Worm (Caenorhabditis elegans) whole organism, L1 larva: ENCODE measurements around the gene R13A5.15.
"Not testable (repeated sequence)": the region's sequence is repeated elsewhere in the genome, so short reads cannot be mapped to it uniquely, and the experiment has no call there.

Experiments used
- Y116A8C.19 ChIP-seq: sonication (generic microtip); optimal IDR thresholded peaks from 2 replicates; lab custom pipeline; 2016; ENCODE audit warnings: missing compliant biosample characterization, missing genetic modification characterization, borderline replicate concordance
- alr-1 ChIP-seq: fragments of 200-800 bp; sonication (Bioruptor generic); optimal IDR thresholded peaks from 2 replicates; lab custom pipeline; 2018; ENCODE audit warnings: borderline replicate concordance, mild to moderate bottlenecking, missing genetic modification characterization, missing compliant biosample characterization
- ama-1 ChIP-seq: fragments of 150-350 bp; optimal IDR thresholded peaks from 2 replicates; lab custom pipeline; 2014
- blmp-1 ChIP-seq: fragments of 150-350 bp; optimal IDR thresholded peaks from 2 replicates; lab custom pipeline; 2014; ENCODE audit warnings: missing biosample characterization, missing genetic modification characterization
- ceh-63 ChIP-seq: fragments of 200-800 bp; sonication (Bioruptor generic); optimal IDR thresholded peaks from 2 replicates; lab custom pipeline; 2018; ENCODE audit warnings: mild to moderate bottlenecking, missing genetic modification characterization, missing compliant biosample characterization
- ceh-90 ChIP-seq: sonication (generic microtip); optimal IDR thresholded peaks from 2 replicates; lab custom pipeline; 2016; ENCODE audit warnings: missing genetic modification characterization, missing compliant biosample characterization
- ces-1 ChIP-seq: fragments of 150-350 bp; optimal IDR thresholded peaks from 2 replicates; lab custom pipeline; 2014; ENCODE audit warnings: missing biosample characterization, missing genetic modification reagents, missing genetic modification characterization
- dpl-1 ChIP-seq, 3 experiments: fragments of 150-350 bp in 2 of 3; sonication (generic microtip) in 1 of 3; optimal IDR thresholded peaks; 2 replicates each; lab custom pipeline; 2014 to 2017; ENCODE audit warnings: missing biosample characterization in 3 of 3, missing genetic modification characterization in 3 of 3, missing genetic modification reagents in 3 of 3
- efl-1 ChIP-seq, 4 experiments: fragments of 150-350 bp; optimal IDR thresholded peaks in 3 of 4; peaks in 1 of 4; 1 replicate in 1 of 4; 2 replicates in 3 of 4; lab custom pipeline; 2014; ENCODE audit warnings: missing biosample characterization in 2 of 4, missing genetic modification characterization in 2 of 4, missing genetic modification reagents in 2 of 4
- elt-3 ChIP-seq, 6 experiments: fragments of 150-350 bp in 1 of 6; sonication (generic microtip); optimal IDR thresholded peaks; 2 replicates each; lab custom pipeline; 2017 to 2018; ENCODE audit warnings: missing biosample characterization in 6 of 6, missing genetic modification characterization in 6 of 6, inconsistent platforms in 1 of 6
- ets-5 ChIP-seq: fragments of 200-800 bp; sonication (Bioruptor generic); IDR thresholded peaks from 2 replicates; pipeline ENCODE4 v1.3.6; 2022; ENCODE audit warnings: missing genetic modification characterization, missing compliant biosample characterization
- fkh-10 ChIP-seq: sonication (generic microtip); optimal IDR thresholded peaks from 2 replicates; lab custom pipeline; 2017; ENCODE audit warnings: missing biosample characterization, missing genetic modification reagents, missing genetic modification characterization
- fkh-4 ChIP-seq: sonication (generic microtip); optimal IDR thresholded peaks from 2 replicates; lab custom pipeline; 2016; ENCODE audit warnings: missing compliant biosample characterization, missing genetic modification characterization, borderline replicate concordance
- hlh-4 ChIP-seq: sonication (generic microtip); optimal IDR thresholded peaks from 2 replicates; lab custom pipeline; 2016; ENCODE audit warnings: mild to moderate bottlenecking, missing genetic modification characterization, missing compliant biosample characterization
- irx-1 ChIP-seq: sonication (generic microtip); optimal IDR thresholded peaks from 2 replicates; lab custom pipeline; 2016; ENCODE audit warnings: missing genetic modification characterization, missing compliant biosample characterization
- isw-1 ChIP-seq: fragments of 200-800 bp; sonication (Bioruptor generic); IDR thresholded peaks from 2 replicates; pipeline ENCODE4 v1.3.6; 2022; ENCODE audit warnings: missing genetic modification characterization, missing compliant biosample characterization
- lin-13 ChIP-seq: fragments of 150-350 bp; optimal IDR thresholded peaks from 2 replicates; lab custom pipeline; 2014; ENCODE audit warnings: missing biosample characterization, missing genetic modification reagents, missing genetic modification characterization
- lin-14 ChIP-seq: fragments of 200-800 bp; sonication (Bioruptor generic); optimal IDR thresholded peaks from 2 replicates; lab custom pipeline; 2018; ENCODE audit warnings: mild to moderate bottlenecking, missing genetic modification characterization, moderate library complexity, missing compliant biosample characterization
- lin-15B ChIP-seq: fragments of 150-350 bp; sonication (generic microtip); optimal IDR thresholded peaks from 3 replicates; lab custom pipeline; 2014; ENCODE audit warnings: missing biosample characterization, missing genetic modification characterization
- lin-35 ChIP-seq, 2 experiments: fragments of 150-350 bp; optimal IDR thresholded peaks; 2 replicates each; lab custom pipeline; 2014; ENCODE audit warnings: missing biosample characterization in 2 of 2, missing genetic modification characterization in 2 of 2, missing genetic modification reagents in 2 of 2
- lir-3 ChIP-seq: sonication (generic microtip); optimal IDR thresholded peaks from 2 replicates; lab custom pipeline; 2016; ENCODE audit warnings: mild to moderate bottlenecking, missing genetic modification characterization, moderate library complexity, missing compliant biosample characterization; ENCODE audit not compliant: poor library complexity
- mdl-1 ChIP-seq, 2 experiments: fragments of 150-350 bp; optimal IDR thresholded peaks; 2 replicates each; lab custom pipeline; 2014 to 2017; ENCODE audit warnings: missing biosample characterization in 2 of 2, missing genetic modification characterization in 2 of 2, inconsistent platforms in 1 of 2
- mep-1 ChIP-seq: fragments of 150-350 bp; optimal IDR thresholded peaks from 2 replicates; lab custom pipeline; 2014; ENCODE audit warnings: missing biosample characterization, missing genetic modification characterization
- nhr-11 ChIP-seq: fragments of 150-350 bp; optimal IDR thresholded peaks from 2 replicates; lab custom pipeline; 2014; ENCODE audit warnings: missing biosample characterization, missing genetic modification characterization
- nhr-12 ChIP-seq: sonication (generic microtip); optimal IDR thresholded peaks from 2 replicates; lab custom pipeline; 2017; ENCODE audit warnings: missing biosample characterization, missing genetic modification characterization
- nhr-20 ChIP-seq: sonication (generic microtip); optimal IDR thresholded peaks from 2 replicates; lab custom pipeline; 2016; ENCODE audit warnings: mild to moderate bottlenecking, missing genetic modification characterization, missing compliant biosample characterization
- nhr-76 ChIP-seq: sonication (generic microtip); optimal IDR thresholded peaks from 2 replicates; lab custom pipeline; 2017; ENCODE audit warnings: missing biosample characterization, missing genetic modification characterization
- nhr-77 ChIP-seq: fragments of 150-350 bp; optimal IDR thresholded peaks from 2 replicates; lab custom pipeline; 2014; ENCODE audit warnings: missing biosample characterization, missing genetic modification characterization
- nhr-85 ChIP-seq: sonication (generic microtip); peaks from one replicate; lab custom pipeline; 2016; ENCODE audit warnings: missing genetic modification characterization, inconsistent platforms, missing compliant biosample characterization
- nhr-90 ChIP-seq: sonication (generic microtip); optimal IDR thresholded peaks from 2 replicates; lab custom pipeline; 2016; ENCODE audit warnings: mild to moderate bottlenecking, missing genetic modification characterization, missing compliant biosample characterization; ENCODE audit not compliant: poor library complexity
- snpc-4 ChIP-seq: fragments of 150-350 bp; optimal IDR thresholded peaks from 2 replicates; lab custom pipeline; 2014; ENCODE audit warnings: missing biosample characterization, missing genetic modification characterization
- snu-23 ChIP-seq: sonication (generic microtip); optimal IDR thresholded peaks from 2 replicates; lab custom pipeline; 2016; ENCODE audit warnings: missing genetic modification characterization, missing compliant biosample characterization
- sptf-1 ChIP-seq: fragments of 150-350 bp; optimal IDR thresholded peaks from 2 replicates; lab custom pipeline; 2014; ENCODE audit warnings: missing biosample characterization, missing genetic modification characterization
- sup-37 ChIP-seq: fragments of 200-800 bp; sonication (Bioruptor generic); optimal IDR thresholded peaks from 2 replicates; lab custom pipeline; 2018; ENCODE audit warnings: mild to moderate bottlenecking, missing genetic modification characterization, missing compliant biosample characterization
- swsn-7 ChIP-seq: sonication (generic microtip); optimal IDR thresholded peaks from 2 replicates; lab custom pipeline; 2016; ENCODE audit warnings: missing genetic modification characterization, missing compliant biosample characterization
- tbx-2 ChIP-seq: sonication (generic microtip); optimal IDR thresholded peaks from 2 replicates; lab custom pipeline; 2016; ENCODE audit warnings: missing genetic modification characterization, missing compliant biosample characterization
- tlp-1 ChIP-seq: fragments of 150-350 bp; optimal IDR thresholded peaks from 2 replicates; lab custom pipeline; 2014; ENCODE audit warnings: missing biosample characterization, missing genetic modification characterization
- unc-130 ChIP-seq: fragments of 150-350 bp; optimal IDR thresholded peaks from 2 replicates; lab custom pipeline; 2017; ENCODE audit warnings: missing biosample characterization, missing genetic modification characterization, inconsistent platforms
- unc-30 ChIP-seq: sonication (generic microtip); optimal IDR thresholded peaks from 2 replicates; lab custom pipeline; 2017; ENCODE audit warnings: missing biosample characterization, missing genetic modification characterization
- unc-86 ChIP-seq: sonication (generic microtip); optimal IDR thresholded peaks from 2 replicates; lab custom pipeline; 2016; ENCODE audit warnings: missing genetic modification characterization, missing compliant biosample characterization
- unc-98 ChIP-seq: fragments of 200-800 bp; sonication (Bioruptor generic); IDR thresholded peaks from 2 replicates; pipeline ENCODE4 v1.3.6; 2022; ENCODE audit warnings: missing genetic modification characterization, missing compliant biosample characterization
- vab-15 ChIP-seq: sonication (generic microtip); optimal IDR thresholded peaks from 2 replicates; lab custom pipeline; 2017; ENCODE audit warnings: missing genotype, mild to moderate bottlenecking, missing genetic modification characterization, missing compliant biosample characterization
- xbp-1 ChIP-seq: sonication (generic microtip); optimal IDR thresholded peaks from 2 replicates; lab custom pipeline; 2016; ENCODE audit warnings: missing genetic modification characterization, missing compliant biosample characterization
- ztf-11 ChIP-seq, 2 experiments: sonication (generic microtip); optimal IDR thresholded peaks; 2 replicates each; lab custom pipeline; 2016 to 2017; ENCODE audit warnings: missing genetic modification characterization in 2 of 2, missing biosample characterization in 1 of 2, missing compliant biosample characterization in 1 of 2
- ztf-4 ChIP-seq: fragments of 150-350 bp; optimal IDR thresholded peaks from 2 replicates; lab custom pipeline; 2014; ENCODE audit warnings: missing biosample characterization, missing genetic modification characterization

The R13A5.15 gene

ce11 chrIII:7594482-7594881 lies 6.4 kb upstream of the R13A5.15 start, which contains the start of gene Y80D4G.2:
Gene Y80D4G.2 (minus strand): TSS chrIII:7594582.
- TF ChIP-seq irx-1 (tag; lab: Kevin White, UChicago); lin-35 (GFP tag; optimal IDR thresholded peaks at IDR 0.05; lab: Kevin White, UChicago); lin-13: not testable (repeated sequence)

- no peak for TF ChIP-seq ets-5 (GFP tag; lab: Robert Waterston, UW)
- TF ChIP-seq efl-1 (optimal IDR thresholded peaks at IDR 0.05; lab: Kevin White, UChicago), result no peak
- TF ChIP-seq efl-1 (GFP tag; optimal IDR thresholded peaks at IDR 0.05 in 1 of 2; lab: Kevin White, UChicago), result peak in 1 of 2 experiments; percentile 29
- TF ChIP-seq ceh-90 (tag; lab: Kevin White, UChicago), result no peak
- TF ChIP-seq snpc-4 (tag; lab: Kevin White, UChicago), result no peak
- no peak for TF ChIP-seq vab-15
- no peak for TF ChIP-seq nhr-85 (tag; lab: Kevin White, UChicago)
- no peak for TF ChIP-seq unc-130 (tag; lab: Kevin White, UChicago)
Measured at ce11 chrIII:7593285-7593928, 5.3 kb upstream of the R13A5.15 start, which contains the start of gene R13A5.11. Gene R13A5.11 (minus strand): TSS chrIII:7593335.

ce11 chrIII:7584131-7584646 lies 3.9 kb downstream of the R13A5.15 start, which contains the start of gene cup-5:
Gene cup-5 (plus strand): TSS chrIII:7584181.
- no peak for TF ChIP-seq ztf-11 (tag; optimal IDR thresholded peaks at IDR 0.05; lab: Kevin White, UChicago)
- no peak for TF ChIP-seq tlp-1 (tag; lab: Kevin White, UChicago)
- TF ChIP-seq lin-13, result no peak
- no peak for TF ChIP-seq nhr-12 (tag; lab: Kevin White, UChicago)
- peak; percentile 28 for TF ChIP-seq unc-130 (tag; lab: Kevin White, UChicago)
- TF ChIP-seq vab-15, result no peak
- TF ChIP-seq snpc-4 (tag; lab: Kevin White, UChicago), result no peak
- no peak for TF ChIP-seq ceh-90 (tag; lab: Kevin White, UChicago)
- TF ChIP-seq elt-3 (tag; optimal IDR thresholded peaks at IDR 0.05; lab: Kevin White, UChicago), result peak in 1 of 6 experiments; percentile 23
- TF ChIP-seq mep-1 (tag; lab: Kevin White, UChicago), result peak; percentile 55
- no peak for TF ChIP-seq lin-15B (tag; lab: Kevin White, UChicago)
- no peak for TF ChIP-seq ztf-4
- no peak for TF ChIP-seq sup-37 (GFP tag; lab: Kevin White, UChicago)
- TF ChIP-seq ets-5 (GFP tag; lab: Robert Waterston, UW), result no peak
- TF ChIP-seq sptf-1, result no peak
- TF ChIP-seq mdl-1 (tag; optimal IDR thresholded peaks at IDR 0.05; lab: Kevin White, UChicago), result no peak
- TF ChIP-seq snu-23 (GFP tag; lab: Kevin White, UChicago), result peak; percentile 44
- TF ChIP-seq ceh-63 (GFP tag; lab: Kevin White, UChicago), result no peak
- no peak for TF ChIP-seq nhr-77
- peak; percentile 60 for TF ChIP-seq blmp-1
- TF ChIP-seq fkh-4 (tag; lab: Kevin White, UChicago), result no peak
- no peak for TF ChIP-seq fkh-10 (GFP tag; lab: Kevin White, UChicago)
- TF ChIP-seq ama-1 (lab: Kevin White, UChicago), result no peak
- no peak for TF ChIP-seq nhr-76 (tag; lab: Kevin White, UChicago)
- no peak for TF ChIP-seq lir-3
- no peak for TF ChIP-seq unc-86 (tag; lab: Kevin White, UChicago)
- TF ChIP-seq nhr-20 (tag; lab: Kevin White, UChicago), result peak; percentile 26
- peak; percentile 30 for TF ChIP-seq xbp-1 (tag; lab: Kevin White, UChicago)
- no peak for TF ChIP-seq unc-30 (tag; lab: Kevin White, UChicago)
- no peak for TF ChIP-seq isw-1 (GFP tag; lab: Robert Waterston, UW)
- peak; percentile 15 to 66 for TF ChIP-seq lin-35 (GFP tag; optimal IDR thresholded peaks at IDR 0.05; lab: Kevin White, UChicago)
- peak; percentile 20 for TF ChIP-seq nhr-90
- no peak for TF ChIP-seq irx-1 (tag; lab: Kevin White, UChicago)
- peak; percentile 41 for TF ChIP-seq swsn-7 (tag; lab: Kevin White, UChicago)
- no peak for TF ChIP-seq nhr-11 (tag; lab: Kevin White, UChicago)
- TF ChIP-seq efl-1 (optimal IDR thresholded peaks at IDR 0.05; lab: Kevin White, UChicago), result peak; percentile 54 to 60
- TF ChIP-seq efl-1 (GFP tag; optimal IDR thresholded peaks at IDR 0.05 in 1 of 2; lab: Kevin White, UChicago), result peak; percentile 60 to 74
- TF ChIP-seq unc-98, result no peak
- TF ChIP-seq hlh-4, result no peak
- no peak for TF ChIP-seq ces-1 (GFP tag; lab: Kevin White, UChicago)
- TF ChIP-seq tbx-2 (tag; lab: Kevin White, UChicago), result peak; percentile 14
- TF ChIP-seq Y116A8C.19 (tag; lab: Kevin White, UChicago), result no peak
- TF ChIP-seq dpl-1 (GFP tag; optimal IDR thresholded peaks at IDR 0.05; lab: Kevin White, UChicago), result peak; percentile 22 to 69 (median 57)
- peak; percentile 44 for TF ChIP-seq lin-14
- TF ChIP-seq alr-1 (tag; lab: Kevin White, UChicago), result no peak
